Worm (Caenorhabditis elegans) whole organism, early embryonic: ENCODE data around the gene T16G12.4.

ENCODE experiments used
- B0310.2 ChIP-seq: sonication (generic microtip); optimal IDR thresholded peaks from 2 replicates; lab custom pipeline; 2016; ENCODE audit warnings: mild to moderate bottlenecking, missing genetic modification characterization, missing compliant biosample characterization
- F13C5.2 ChIP-seq: sonication (generic microtip); optimal IDR thresholded peaks from 2 replicates; lab custom pipeline; 2017; ENCODE audit warnings: mild to moderate bottlenecking, missing genetic modification characterization, inconsistent platforms, missing compliant biosample characterization
- aly-1 ChIP-seq: sonication (generic microtip); optimal IDR thresholded peaks from 2 replicates; lab custom pipeline; 2016; ENCODE audit warnings: missing genetic modification characterization, missing compliant biosample characterization
- ama-1 ChIP-seq: fragments of 150-350 bp; optimal IDR thresholded peaks from 2 replicates; lab custom pipeline; 2014
- ceh-13 ChIP-seq: fragments of 200-800 bp; sonication (Bioruptor generic); optimal IDR thresholded peaks from 2 replicates; lab custom pipeline; 2018; ENCODE audit warnings: mild to moderate bottlenecking, missing genetic modification characterization, missing compliant biosample characterization
- ceh-36 ChIP-seq: sonication (generic microtip); optimal IDR thresholded peaks from 2 replicates; lab custom pipeline; 2016; ENCODE audit warnings: missing genetic modification characterization, inconsistent platforms, missing compliant biosample characterization
- ets-7 ChIP-seq: sonication (generic microtip); optimal IDR thresholded peaks from 2 replicates; lab custom pipeline; 2016; ENCODE audit warnings: missing genotype, missing genetic modification characterization, missing compliant biosample characterization
- flt-1 ChIP-seq: fragments of 200-800 bp; sonication (Bioruptor generic); IDR thresholded peaks from 2 replicates; pipeline ENCODE4 v1.3.6; 2022; ENCODE audit warnings: missing genetic modification characterization, missing compliant biosample characterization
- hmbx-1 ChIP-seq: sonication (generic microtip); optimal IDR thresholded peaks from 2 replicates; lab custom pipeline; 2016; ENCODE audit warnings: mild to moderate bottlenecking, missing genetic modification characterization, missing compliant biosample characterization
- hmg-4 ChIP-seq: fragments of 200-800 bp; sonication (Bioruptor generic); optimal IDR thresholded peaks from 2 replicates; lab custom pipeline; 2018; ENCODE audit warnings: mild to moderate bottlenecking, missing genetic modification characterization, missing compliant biosample characterization
- hnd-1 ChIP-seq: sonication (generic microtip); optimal IDR thresholded peaks from 2 replicates; lab custom pipeline; 2016; ENCODE audit warnings: missing genetic modification characterization, missing compliant biosample characterization
- pes-1 ChIP-seq: fragments of 200-800 bp; sonication (Bioruptor generic); IDR thresholded peaks from 2 replicates; pipeline ENCODE4 v1.3.6; 2022; ENCODE audit warnings: missing genetic modification reagents, missing genetic modification characterization, missing compliant biosample characterization
- scrt-1 ChIP-seq: fragments of 200-800 bp; sonication (Bioruptor generic); IDR thresholded peaks from 2 replicates; pipeline ENCODE4 v1.3.6; 2022; ENCODE audit warnings: missing genetic modification characterization, missing compliant biosample characterization
- sea-1 ChIP-seq: fragments of 200-800 bp; sonication (Bioruptor generic); conservative IDR thresholded peaks from 2 replicates; pipeline ENCODE4 v1.3.6; 2022; ENCODE audit warnings: missing genetic modification characterization, missing compliant biosample characterization
- tbx-11 ChIP-seq: fragments of 200-800 bp; sonication (Bioruptor generic); IDR thresholded peaks from 2 replicates; pipeline ENCODE4 v1.3.6; 2022; ENCODE audit warnings: missing genetic modification characterization, missing compliant biosample characterization
- tbx-37 ChIP-seq: fragments of 200-800 bp; sonication (Bioruptor generic); conservative IDR thresholded peaks from 2 replicates; pipeline ENCODE4 v1.3.6; 2022; ENCODE audit warnings: missing genetic modification reagents, missing genetic modification characterization, missing compliant biosample characterization
- tra-4 ChIP-seq: sonication (generic microtip); optimal IDR thresholded peaks from 2 replicates; lab custom pipeline; 2017; ENCODE audit warnings: missing genetic modification characterization, missing compliant biosample characterization

T16G12.4 gene

DNA sequence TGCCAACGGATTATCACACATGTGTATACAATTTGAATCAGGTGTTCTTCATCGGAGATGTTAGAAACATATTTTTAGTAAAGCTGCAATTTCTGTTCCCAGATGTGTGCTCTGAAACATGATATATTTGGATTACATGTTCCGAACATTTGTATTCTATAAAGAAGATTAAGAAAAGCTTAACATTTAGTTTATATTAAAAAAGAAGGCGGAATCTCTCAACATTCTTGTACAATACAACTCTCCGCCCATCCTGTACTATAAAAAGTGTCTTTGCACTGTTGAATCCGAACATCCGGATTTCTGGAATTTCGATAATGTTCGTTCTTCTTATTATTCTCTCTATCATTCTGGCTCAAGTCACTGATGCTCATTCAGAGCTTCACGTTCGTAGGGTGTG is 29.7 kb upstream of the T16G12.4 start, which contains the start of gene ins-23:
Gene ins-23, plus strand, starts transcription at position 301 of the 400 bp plus-strand sequence.
- TF ChIP-seq scrt-1 (GFP tag; lab: Robert Waterston, UW), result no peak
- TF ChIP-seq sea-1 (GFP tag; lab: Robert Waterston, UW), result no peak
- no peak for TF ChIP-seq ama-1 (lab: Kevin White, UChicago)
- no peak for TF ChIP-seq tbx-11 (GFP tag; lab: Robert Waterston, UW)
- TF ChIP-seq ets-7, result no peak
- TF ChIP-seq flt-1, result no peak
- no peak for TF ChIP-seq hmbx-1 (tag; lab: Kevin White, UChicago)
- no peak for TF ChIP-seq hmg-4 (GFP tag; lab: Kevin White, UChicago)
- no peak for TF ChIP-seq tbx-37 (GFP tag; lab: Robert Waterston, UW)
- no peak for TF ChIP-seq aly-1

- TF ChIP-seq hmbx-1 (tag; lab: Kevin White, UChicago), result no peak
- no peak for TF ChIP-seq ets-7
- no peak for TF ChIP-seq ama-1 (lab: Kevin White, UChicago)
- TF ChIP-seq scrt-1 (GFP tag; lab: Robert Waterston, UW), result no peak
- no peak for TF ChIP-seq hnd-1 (tag; lab: Kevin White, UChicago)
- TF ChIP-seq sea-1 (GFP tag; lab: Robert Waterston, UW), result no peak
- TF ChIP-seq B0310.2 (tag; lab: Kevin White, UChicago), result no peak
- no peak for TF ChIP-seq F13C5.2
- TF ChIP-seq tbx-11 (GFP tag; lab: Robert Waterston, UW), result no peak
- TF ChIP-seq hmg-4 (GFP tag; lab: Kevin White, UChicago), result no peak
Measured at ce11 chrIII:10030549-10030948, 27.1 kb upstream of the T16G12.4 start, which contains the start of gene M04D8.4. Gene M04D8.4, minus strand, starts transcription at chrIII:10030649.

- no peak for TF ChIP-seq flt-1
- no peak for TF ChIP-seq ceh-13 (GFP tag; lab: Kevin White, UChicago)
- TF ChIP-seq scrt-1 (GFP tag; lab: Robert Waterston, UW), result no peak
- no peak for TF ChIP-seq hmbx-1 (tag; lab: Kevin White, UChicago)
- TF ChIP-seq hmg-4 (GFP tag; lab: Kevin White, UChicago), result no peak
- no peak for TF ChIP-seq tra-4 (tag; lab: Kevin White, UChicago)
- TF ChIP-seq ets-7, result no peak
- no peak for TF ChIP-seq pes-1 (GFP tag; lab: Robert Waterston, UW)
- no peak for TF ChIP-seq B0310.2 (tag; lab: Kevin White, UChicago)
Measured at ce11 chrIII:10033213-10033612, 24.4 kb upstream of the T16G12.4 start, which contains the start of gene M04D8.5. Gene M04D8.5, minus strand, starts transcription at chrIII:10033313.

ce11 chrIII:10033881-10034280 is 23.7 kb upstream of the T16G12.4 start, which contains the start of gene M04D8.8:
Gene M04D8.8, plus strand, starts transcription at chrIII:10034181.
- no peak for TF ChIP-seq tbx-37 (GFP tag; lab: Robert Waterston, UW)
- no peak for TF ChIP-seq sea-1 (GFP tag; lab: Robert Waterston, UW)
- no peak for TF ChIP-seq ceh-36 (tag; lab: Kevin White, UChicago)
- no peak for TF ChIP-seq ceh-13 (GFP tag; lab: Kevin White, UChicago)
- no peak for TF ChIP-seq scrt-1 (GFP tag; lab: Robert Waterston, UW)
- TF ChIP-seq hnd-1 (tag; lab: Kevin White, UChicago), result no peak
- TF ChIP-seq tbx-11 (GFP tag; lab: Robert Waterston, UW), result no peak
- TF ChIP-seq B0310.2 (tag; lab: Kevin White, UChicago), result no peak
- no peak for TF ChIP-seq aly-1
- TF ChIP-seq ets-7, result no peak
- no peak for TF ChIP-seq hmbx-1 (tag; lab: Kevin White, UChicago)
- TF ChIP-seq F13C5.2, result no peak

DNA sequence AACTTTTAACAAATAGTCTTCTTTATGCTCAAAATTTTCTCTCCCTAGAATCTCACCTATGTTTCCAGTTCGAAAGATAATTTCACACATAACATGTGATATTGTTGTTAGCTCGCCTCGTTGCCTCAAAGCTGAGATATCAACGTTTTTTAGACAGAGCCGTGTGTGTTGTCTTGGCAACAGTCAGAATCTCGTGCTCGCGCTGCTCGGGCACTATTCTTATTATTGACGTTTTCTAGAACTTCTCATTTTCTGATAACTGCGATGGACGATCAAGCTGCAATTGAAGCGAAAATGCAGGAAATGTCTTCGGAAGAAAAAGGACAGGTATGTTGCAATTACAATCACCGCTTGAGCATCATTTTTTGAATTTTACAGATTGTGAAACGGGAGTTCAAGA is 21.8 kb upstream of the T16G12.4 start, which contains the start of gene xbx-3:
Gene xbx-3, plus strand, starts transcription at position 163 of the 400 bp plus-strand sequence.
- no peak for TF ChIP-seq tbx-11 (GFP tag; lab: Robert Waterston, UW)
- no peak for TF ChIP-seq ama-1 (lab: Kevin White, UChicago)
- no peak for TF ChIP-seq aly-1
- no peak for TF ChIP-seq tbx-37 (GFP tag; lab: Robert Waterston, UW)
- no peak for TF ChIP-seq ets-7
- no peak for TF ChIP-seq B0310.2 (tag; lab: Kevin White, UChicago)
- no peak for TF ChIP-seq hmbx-1 (tag; lab: Kevin White, UChicago)
- TF ChIP-seq scrt-1 (GFP tag; lab: Robert Waterston, UW), result no peak
- no peak for TF ChIP-seq ceh-13 (GFP tag; lab: Kevin White, UChicago)
- no peak for TF ChIP-seq hmg-4 (GFP tag; lab: Kevin White, UChicago)
- no peak for TF ChIP-seq flt-1
- TF ChIP-seq hnd-1 (tag; lab: Kevin White, UChicago), result no peak
- TF ChIP-seq F13C5.2, result no peak
- no peak for TF ChIP-seq pes-1 (GFP tag; lab: Robert Waterston, UW)
- TF ChIP-seq ceh-36 (tag; lab: Kevin White, UChicago), result no peak
- no peak for TF ChIP-seq tra-4 (tag; lab: Kevin White, UChicago)
- no peak for TF ChIP-seq sea-1 (GFP tag; lab: Robert Waterston, UW)

- TF ChIP-seq ceh-13 (GFP tag; lab: Kevin White, UChicago) (no peak), F13C5.2 (no peak), sea-1 (GFP tag; lab: Robert Waterston, UW) (no peak), ama-1 (lab: Kevin White, UChicago) (no peak), ets-7 (no peak), tra-4 (tag; lab: Kevin White, UChicago) (no peak), tbx-11 (GFP tag; lab: Robert Waterston, UW) (no peak), pes-1 (GFP tag; lab: Robert Waterston, UW) (no peak), tbx-37 (GFP tag; lab: Robert Waterston, UW) (no peak), scrt-1 (GFP tag; lab: Robert Waterston, UW) (no peak), aly-1 (no peak), flt-1 (no peak), hmg-4 (GFP tag; lab: Kevin White, UChicago) (no peak), ceh-36 (tag; lab: Kevin White, UChicago) (no peak), hnd-1 (tag; lab: Kevin White, UChicago) (no peak)
Measured at ce11 chrIII:10037150-10037549, 20.5 kb upstream of the T16G12.4 start, which contains the start of gene M04D8.7. Gene M04D8.7, plus strand, starts transcription at chrIII:10037450.

- TF ChIP-seq B0310.2 (tag; lab: Kevin White, UChicago) (no peak), ceh-36 (tag; lab: Kevin White, UChicago) (no peak), scrt-1 (GFP tag; lab: Robert Waterston, UW) (no peak), tbx-37 (GFP tag; lab: Robert Waterston, UW) (no peak), ama-1 (lab: Kevin White, UChicago) (no peak), hnd-1 (tag; lab: Kevin White, UChicago) (no peak), flt-1 (no peak), tra-4 (tag; lab: Kevin White, UChicago) (no peak)
Measured at ce11 chrIII:10040013-10040412, 17.6 kb upstream of the T16G12.4 start, which contains the start of gene T16G12.7. Gene T16G12.7, minus strand, starts transcription at chrIII:10040113.
